Fruit fly (Drosophila melanogaster) whole organism, embryonic: Measurements from ENCODE around the gene Son.
A peak's percentile ranks its signal among the peaks of the same experiment; 100 is the strongest.

Source experiments
- ATbp ChIP-seq: fragments of 200-800 bp; sonication (Bioruptor generic); optimal IDR thresholded peaks from 2 replicates; lab custom pipeline; 2017; ENCODE audit warnings: missing biosample characterization, mild to moderate bottlenecking, missing genetic modification characterization, missing genetic modification reagents
- Abd-B ChIP-seq: fragments of 200-800 bp; sonication (Bioruptor generic); optimal IDR thresholded peaks from 2 replicates; lab custom pipeline; 2018; ENCODE audit warnings: missing biosample characterization, mild to moderate bottlenecking, missing genetic modification characterization, moderate library complexity
- B-H1 ChIP-seq: fragments of 200-800 bp; sonication (Bioruptor generic); IDR thresholded peaks from 3 replicates; pipeline ENCODE4 v1.3.6; 2022; ENCODE audit warnings: missing biosample characterization, missing genetic modification characterization
- CG10654 ChIP-seq: fragments of 200-800 bp; sonication (Bioruptor generic); optimal IDR thresholded peaks from 2 replicates; lab custom pipeline; 2016; ENCODE audit warnings: missing biosample characterization, missing genetic modification characterization
- CG12104 ChIP-seq: fragments of 200-800 bp; sonication (Bioruptor generic); optimal IDR thresholded peaks from 3 replicates; lab custom pipeline; 2016; ENCODE audit warnings: missing biosample characterization, missing genetic modification characterization
- CG12391 ChIP-seq: fragments of 200-800 bp; sonication (Bioruptor generic); optimal IDR thresholded peaks from 3 replicates; lab custom pipeline; 2018; ENCODE audit warnings: missing biosample characterization, mild to moderate bottlenecking, missing genetic modification characterization, moderate library complexity
- CG12769 ChIP-seq: fragments of 200-800 bp; sonication (Bioruptor generic); optimal IDR thresholded peaks from 2 replicates; lab custom pipeline; 2019; ENCODE audit warnings: missing biosample characterization, mild to moderate bottlenecking, missing genetic modification characterization, moderate library complexity
- CG13123 ChIP-seq: fragments of 200-800 bp; sonication (Bioruptor generic); optimal IDR thresholded peaks from 2 replicates; lab custom pipeline; 2016; ENCODE audit warnings: missing biosample characterization, missing genetic modification characterization
- CG13624 ChIP-seq: fragments of 200-800 bp; sonication (Bioruptor generic); optimal IDR thresholded peaks from 2 replicates; lab custom pipeline; 2016; ENCODE audit warnings: missing biosample characterization, missing genetic modification characterization
- CG14014 ChIP-seq: fragments of 200-800 bp; sonication (Bioruptor generic); IDR thresholded peaks from 2 replicates; pipeline ENCODE4 v1.3.6; 2022; ENCODE audit warnings: missing biosample characterization, missing genetic modification characterization
- CG15073 ChIP-seq: fragments of 200-800 bp; sonication (Bioruptor generic); optimal IDR thresholded peaks from 2 replicates; lab custom pipeline; 2016; ENCODE audit warnings: missing biosample characterization, missing genetic modification characterization
- CG2129 ChIP-seq: fragments of 200-800 bp; sonication (Bioruptor generic); IDR thresholded peaks from 2 replicates; pipeline ENCODE4 v1.3.6; 2022; ENCODE audit warnings: missing biosample characterization, missing genetic modification characterization; ENCODE audit not compliant: partially characterized antibody
- CG2202 ChIP-seq: fragments of 200-800 bp; sonication (Bioruptor generic); optimal IDR thresholded peaks from 2 replicates; lab custom pipeline; 2018; ENCODE audit warnings: missing biosample characterization, mild to moderate bottlenecking, missing genetic modification characterization
- CG32767 ChIP-seq: fragments of 200-800 bp; sonication (Bioruptor generic); IDR thresholded peaks from 2 replicates; pipeline ENCODE4 v1.3.6; 2022; ENCODE audit warnings: missing biosample characterization, missing genetic modification characterization
- CG33213 ChIP-seq: fragments of 200-800 bp; sonication (Bioruptor generic); optimal IDR thresholded peaks from 3 replicates; lab custom pipeline; 2016; ENCODE audit warnings: missing biosample characterization, missing genetic modification characterization
- CG34224 ChIP-seq: fragments of 200-800 bp; sonication (Bioruptor generic); IDR thresholded peaks from 3 replicates; pipeline ENCODE4 v1.3.6; 2022; ENCODE audit warnings: missing biosample characterization, missing genetic modification characterization; ENCODE audit not compliant: partially characterized antibody
- CG8924 ChIP-seq: fragments of 200-800 bp; optimal IDR thresholded peaks from 3 replicates; lab custom pipeline; 2019; ENCODE audit warnings: missing biosample characterization, mild to moderate bottlenecking, missing genetic modification characterization, moderate library complexity
- CoRest ChIP-seq: fragments of 200-800 bp; sonication (Bioruptor generic); optimal IDR thresholded peaks from 3 replicates; lab custom pipeline; 2018; ENCODE audit warnings: missing biosample characterization, mild to moderate bottlenecking, missing genetic modification characterization, moderate library complexity
- CrebB ChIP-seq: fragments of 200-800 bp; sonication (Bioruptor generic); optimal IDR thresholded peaks from 3 replicates; lab custom pipeline; 2018; ENCODE audit warnings: missing biosample characterization, mild to moderate bottlenecking, missing genetic modification characterization
- Dref ChIP-seq: fragments of 200-800 bp; sonication (Bioruptor generic); IDR thresholded peaks from 2 replicates; pipeline ENCODE4 v1.3.6; 2022; ENCODE audit warnings: missing biosample characterization, missing genetic modification characterization
- Ets97D ChIP-seq: fragments of 200-800 bp; sonication (Bioruptor generic); optimal IDR thresholded peaks from 3 replicates; lab custom pipeline; 2016; ENCODE audit warnings: missing biosample characterization, missing genetic modification characterization
- HmgD ChIP-seq: fragments of 200-800 bp; sonication (Bioruptor generic); optimal IDR thresholded peaks from 3 replicates; lab custom pipeline; 2016; ENCODE audit warnings: missing biosample characterization, missing genetic modification characterization
- NFAT ChIP-seq: fragments of 200-800 bp; sonication (Bioruptor generic); IDR thresholded peaks from 2 replicates; pipeline ENCODE4 v1.3.6; 2022; ENCODE audit warnings: missing biosample characterization, missing genetic modification characterization
- Nf-YA ChIP-seq: fragments of 200-800 bp; sonication (Bioruptor generic); IDR thresholded peaks from 2 replicates; pipeline ENCODE4 v1.3.6; 2022; ENCODE audit warnings: missing biosample characterization, missing genetic modification characterization
- Scr ChIP-seq: fragments of 200-800 bp; sonication (Bioruptor generic); IDR thresholded peaks from 2 replicates; pipeline ENCODE4 v1.3.6; 2022; ENCODE audit warnings: missing biosample characterization, missing genetic modification characterization; ENCODE audit not compliant: partially characterized antibody
- Sox102F ChIP-seq: fragments of 200-800 bp; sonication (Bioruptor generic); optimal IDR thresholded peaks from 2 replicates; lab custom pipeline; 2018; ENCODE audit warnings: missing biosample characterization, mild to moderate bottlenecking, missing genetic modification characterization, moderate library complexity
- al ChIP-seq: fragments of 200-800 bp; sonication (Bioruptor generic); IDR thresholded peaks from 2 replicates; pipeline ENCODE4 v1.3.6; 2022; ENCODE audit warnings: missing biosample characterization, missing genetic modification characterization
- bab2 ChIP-seq: fragments of 200-800 bp; sonication (Bioruptor generic); optimal IDR thresholded peaks from 2 replicates; lab custom pipeline; 2016; ENCODE audit warnings: missing biosample characterization, missing genetic modification characterization
- crp ChIP-seq, 2 experiments: fragments of 200-800 bp; sonication (Bioruptor generic); optimal IDR thresholded peaks; 2 replicates in 1 of 2; 3 replicates in 1 of 2; lab custom pipeline; 2017; ENCODE audit warnings: missing biosample characterization in 2 of 2, missing genetic modification characterization in 2 of 2, mild to moderate bottlenecking in 1 of 2, moderate library complexity in 1 of 2
- dpn ChIP-seq, 2 experiments: fragments of 200-800 bp; sonication (Bioruptor generic); optimal IDR thresholded peaks; 3 replicates each; lab custom pipeline; 2016; ENCODE audit warnings: missing biosample characterization in 2 of 2, missing genetic modification characterization in 2 of 2
- esg ChIP-seq: fragments of 200-800 bp; sonication (Bioruptor generic); conservative IDR thresholded peaks from 2 replicates; pipeline ENCODE4 v1.3.6; 2022; ENCODE audit warnings: missing biosample characterization, missing genetic modification characterization
- gfzf ChIP-seq: fragments of 200-800 bp; sonication (Bioruptor generic); optimal IDR thresholded peaks from 2 replicates; lab custom pipeline; 2016; ENCODE audit warnings: missing biosample characterization, mild to moderate bottlenecking, missing genetic modification characterization, moderate library complexity
- hb ChIP-seq: fragments of 200-800 bp; sonication (Bioruptor generic); IDR thresholded peaks from 3 replicates; pipeline ENCODE4 v1.3.6; 2022; ENCODE audit warnings: missing biosample characterization, missing genetic modification characterization; ENCODE audit not compliant: partially characterized antibody
- hbn ChIP-seq: fragments of 200-800 bp; sonication (Bioruptor generic); IDR thresholded peaks from 2 replicates; pipeline ENCODE4 v1.3.6; 2022; ENCODE audit warnings: missing biosample characterization, missing genetic modification characterization; ENCODE audit not compliant: partially characterized antibody
- her ChIP-seq: fragments of 200-800 bp; sonication (Bioruptor generic); optimal IDR thresholded peaks from 2 replicates; lab custom pipeline; 2016; ENCODE audit warnings: missing biosample characterization, missing genetic modification characterization
- ind ChIP-seq: fragments of 200-800 bp; sonication (Bioruptor generic); optimal IDR thresholded peaks from 3 replicates; lab custom pipeline; 2016; ENCODE audit warnings: missing biosample characterization, missing genetic modification characterization
- kay ChIP-seq: fragments of 200-800 bp; sonication (Bioruptor generic); optimal IDR thresholded peaks from 2 replicates; lab custom pipeline; 2016; ENCODE audit warnings: missing biosample characterization, missing genetic modification characterization
- maf-S ChIP-seq: fragments of 200-800 bp; sonication (Bioruptor generic); optimal IDR thresholded peaks from 2 replicates; lab custom pipeline; 2016; ENCODE audit warnings: missing biosample characterization, missing genetic modification characterization
- otp ChIP-seq: fragments of 200-800 bp; sonication (Bioruptor generic); IDR thresholded peaks from 3 replicates; pipeline ENCODE4, ENCODE4 v1.3.6; 2022; ENCODE audit warnings: missing biosample characterization, missing genetic modification characterization
- pnt ChIP-seq: fragments of 200-800 bp; sonication (Bioruptor generic); optimal IDR thresholded peaks from 3 replicates; lab custom pipeline; 2016; ENCODE audit warnings: missing biosample characterization, missing genetic modification characterization
- ranshi ChIP-seq: fragments of 200-800 bp; sonication (Bioruptor generic); IDR thresholded peaks from 2 replicates; pipeline ENCODE4 v1.3.6; 2022; ENCODE audit warnings: missing biosample characterization, missing genetic modification characterization
- scrt ChIP-seq: fragments of 200-800 bp; sonication (Bioruptor generic); optimal IDR thresholded peaks from 2 replicates; lab custom pipeline; 2018; ENCODE audit warnings: missing biosample characterization, mild to moderate bottlenecking, missing genetic modification characterization, moderate library complexity
- slbo ChIP-seq: fragments of 200-800 bp; sonication (Bioruptor generic); IDR thresholded peaks from 2 replicates; pipeline ENCODE4 v1.3.6; 2022; ENCODE audit warnings: missing biosample characterization, missing genetic modification characterization
- slou ChIP-seq: fragments of 200-800 bp; sonication (Bioruptor generic); optimal IDR thresholded peaks from 3 replicates; lab custom pipeline; 2016; ENCODE audit warnings: missing biosample characterization, missing genetic modification characterization
- tap ChIP-seq: fragments of 200-800 bp; optimal IDR thresholded peaks from 3 replicates; lab custom pipeline; 2019; ENCODE audit warnings: missing biosample characterization, mild to moderate bottlenecking, missing genetic modification characterization, moderate library complexity
- trh ChIP-seq: fragments of 200-800 bp; sonication (Bioruptor generic); optimal IDR thresholded peaks from 2 replicates; lab custom pipeline; 2016; ENCODE audit warnings: missing biosample characterization, missing genetic modification characterization
- tup ChIP-seq: fragments of 200-800 bp; sonication (Bioruptor generic); optimal IDR thresholded peaks from 2 replicates; lab custom pipeline; 2016; ENCODE audit warnings: missing biosample characterization, mild to moderate bottlenecking, missing genetic modification characterization, moderate library complexity
- twi ChIP-seq: fragments of 200-800 bp; optimal IDR thresholded peaks from 2 replicates; lab custom pipeline; 2019; ENCODE audit warnings: missing biosample characterization, mild to moderate bottlenecking, missing genetic modification characterization, moderate library complexity
- wek ChIP-seq: fragments of 200-800 bp; sonication (Bioruptor generic); optimal IDR thresholded peaks from 3 replicates; lab custom pipeline; 2018; ENCODE audit warnings: missing biosample characterization, mild to moderate bottlenecking, missing genetic modification characterization, moderate library complexity
- z ChIP-seq: fragments of 200-800 bp; sonication (Bioruptor generic); IDR thresholded peaks from 3 replicates; pipeline ENCODE4 v1.3.6; 2022; ENCODE audit warnings: missing biosample characterization, missing genetic modification characterization

The Son gene

DNA sequence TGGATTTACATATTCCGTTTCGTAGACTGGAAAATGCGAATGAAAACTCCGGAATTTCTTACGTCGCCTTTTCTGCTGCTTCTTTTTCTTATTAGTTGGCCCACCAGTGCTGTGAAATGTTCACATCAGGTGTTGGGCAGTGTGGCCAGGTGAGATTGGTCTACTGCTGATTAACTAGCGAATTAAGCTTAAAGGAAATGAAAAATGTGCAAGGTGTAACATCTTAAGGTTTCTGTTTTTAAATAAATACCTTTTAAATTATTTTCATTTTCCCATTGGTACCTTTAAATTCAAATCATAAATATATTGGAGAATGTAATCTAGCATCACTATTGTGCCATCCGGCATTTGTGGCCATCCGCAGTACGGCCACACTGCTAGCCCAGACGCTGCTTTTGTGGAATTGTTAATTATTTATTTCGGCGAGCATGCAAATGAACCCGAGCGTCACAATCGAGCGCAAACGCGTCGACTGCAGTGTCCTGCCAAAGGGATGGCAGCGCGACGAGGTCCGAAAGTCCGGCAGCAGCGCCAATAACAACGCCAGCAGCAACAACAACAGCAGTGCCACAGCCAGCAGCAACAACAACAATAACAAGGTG, 18.3 kb upstream of the Son start, which contains the start of the genes AP-1mu and MBD-like (continued):
- no peak for TF ChIP-seq wek (GFP tag; lab: Kevin White, UChicago)
- peak in 1 of 2 experiments; percentile 76 for TF ChIP-seq crp (GFP tag; optimal IDR thresholded peaks at IDR 0.05; lab: Kevin White, UChicago)
- no peak for TF ChIP-seq NFAT
- TF ChIP-seq ind (GFP tag; lab: Kevin White, UChicago), result peak; percentile 70
- peak; percentile 89 for TF ChIP-seq gfzf
- no peak for TF ChIP-seq HmgD (GFP tag; lab: Kevin White, UChicago)
- TF ChIP-seq maf-S (GFP tag; lab: Kevin White, UChicago), result peak; percentile 63
- TF ChIP-seq B-H1 (GFP tag; lab: Robert Waterston, UW), result peak; percentile 47; the same call in 2 of the 3 replicates
- TF ChIP-seq CG12391 (tag; lab: Kevin White, UChicago), result peak; percentile 79
- 0 out of 2 replicates have a peak, but pooled peaks have one; percentile 37 for TF ChIP-seq Dref (GFP tag; lab: Robert Waterston, UW)
- no peak for TF ChIP-seq ATbp (GFP tag; lab: Kevin White, UChicago)
- TF ChIP-seq Scr (GFP tag; lab: Robert Waterston, UW), result peak; percentile 56
- no peak for TF ChIP-seq z (GFP tag; lab: Robert Waterston, UW)
- TF ChIP-seq al, result peak; percentile 55
- peak; percentile 72 for TF ChIP-seq CoRest (tag; lab: Kevin White, UChicago)
- peak; percentile 55 for TF ChIP-seq kay (GFP tag; lab: Kevin White, UChicago)
- peak; percentile 55 for TF ChIP-seq CG13624
- peak; percentile 9 for TF ChIP-seq CG10654 (GFP tag; lab: Kevin White, UChicago)
- TF ChIP-seq CG2129 (GFP tag; lab: Robert Waterston, UW), result no peak
- peak; percentile 62 to 75 for TF ChIP-seq dpn (GFP tag; optimal IDR thresholded peaks at IDR 0.05; lab: Kevin White, UChicago)
- TF ChIP-seq ranshi (GFP tag; lab: Robert Waterston, UW), result peak; percentile 58; the same call in 1 of the 2 replicates
- TF ChIP-seq twi (tag; lab: Kevin White, UChicago), result peak; percentile 46
- TF ChIP-seq CG34224 (GFP tag; lab: Robert Waterston, UW), result peak; percentile 34; the same call in 1 of the 3 replicates
- peak; percentile 50 for TF ChIP-seq pnt (GFP tag; lab: Kevin White, UChicago)
- TF ChIP-seq bab2 (GFP tag; lab: Kevin White, UChicago), result peak; percentile 62
- TF ChIP-seq CG15073, result no peak
- TF ChIP-seq CG12769 (tag; lab: Kevin White, UChicago), result no peak
- TF ChIP-seq Abd-B (GFP tag; lab: Kevin White, UChicago), result peak; percentile 73
- peak; percentile 53 for TF ChIP-seq CG33213 (GFP tag; lab: Kevin White, UChicago)
- TF ChIP-seq CG12104 (GFP tag; lab: Kevin White, UChicago), result peak; percentile 71
- peak; percentile 63 for TF ChIP-seq CG8924 (tag; lab: Kevin White, UChicago)
- TF ChIP-seq trh (GFP tag; lab: Kevin White, UChicago), result no peak
- no peak for TF ChIP-seq Sox102F (GFP tag; lab: Kevin White, UChicago)
- peak; percentile 49 for TF ChIP-seq hbn
- 0 out of 2 replicates have a peak, but pooled peaks have one; percentile 18 for TF ChIP-seq CG14014
- peak; percentile 9 for TF ChIP-seq her (GFP tag; lab: Kevin White, UChicago)
- peak; percentile 55 for TF ChIP-seq esg (GFP tag; lab: Robert Waterston, UW)
- TF ChIP-seq CG32767, result 0 out of 2 replicates have a peak, but pooled peaks have one; percentile 45
- TF ChIP-seq Nf-YA (GFP tag; lab: Robert Waterston, UW), result no peak
- TF ChIP-seq tap (tag; lab: Kevin White, UChicago), result no peak
- peak; percentile 64 for TF ChIP-seq CG13123 (GFP tag; lab: Kevin White, UChicago)
- peak; percentile 61 for TF ChIP-seq Ets97D (GFP tag; lab: Kevin White, UChicago)
- no peak for TF ChIP-seq hb
- no peak for TF ChIP-seq otp (GFP tag; lab: Robert Waterston, UW)
- TF ChIP-seq slbo (GFP tag; lab: Robert Waterston, UW), result peak; percentile 80
- no peak for TF ChIP-seq scrt (GFP tag; lab: Kevin White, UChicago)
- TF ChIP-seq CrebB (tag; lab: Kevin White, UChicago), result no peak
- peak; percentile 58 for TF ChIP-seq tup
- peak; percentile 37 for TF ChIP-seq CG2202 (tag; lab: Kevin White, UChicago)
- TF ChIP-seq slou (GFP tag; lab: Kevin White, UChicago), result peak; percentile 45
